Fruit fly (Drosophila melanogaster): ENCODE data around the gene CG4424.

The CG4424 gene

dm6 chr3R:20027841-20028240 lies at the start of gene CG4424, which contains the start of gene CG4854:
TSS of gene CG4424 (minus strand) at chr3R:20028040.
TSS of gene CG4854 (plus strand) at chr3R:20028058.
- no peak for TF ChIP-seq CG17801 (GFP tag; optimal IDR thresholded peaks at IDR 0.05; ENCODE audit: partially characterized antibody)

dm6 chr3R:20066435-20066834 lies 38.6 kb upstream of the CG4424 start:
- TF ChIP-seq CG17801 (GFP tag; optimal IDR thresholded peaks at IDR 0.05; ENCODE audit: partially characterized antibody) = no peak

DNA sequence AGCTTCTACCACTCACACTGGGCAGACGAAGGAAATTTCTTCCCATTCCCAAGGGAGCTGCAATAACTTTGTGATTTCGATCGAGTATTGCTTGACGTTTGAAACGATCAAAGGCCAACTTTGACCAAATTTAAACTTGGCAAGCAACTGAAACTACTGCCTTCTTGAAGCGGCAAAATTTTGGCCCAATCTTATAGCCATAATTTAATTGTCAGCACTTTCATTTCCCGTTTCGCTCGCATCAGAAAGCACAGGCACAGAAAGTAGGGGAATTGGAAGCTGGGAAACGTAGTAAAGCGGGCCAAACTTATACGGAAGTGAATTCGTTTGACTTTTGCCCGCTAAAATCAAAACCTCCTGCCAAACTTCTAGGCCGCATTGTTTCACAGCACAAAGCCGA lies 31.8 kb upstream of the CG4424 start, which contains the start of gene CG4390:
CG4390 (minus strand) TSS at position 101 of the 400 bp plus-strand sequence.
- TF ChIP-seq CG17801 (GFP tag; optimal IDR thresholded peaks at IDR 0.05; ENCODE audit: partially characterized antibody) = no peak

DNA sequence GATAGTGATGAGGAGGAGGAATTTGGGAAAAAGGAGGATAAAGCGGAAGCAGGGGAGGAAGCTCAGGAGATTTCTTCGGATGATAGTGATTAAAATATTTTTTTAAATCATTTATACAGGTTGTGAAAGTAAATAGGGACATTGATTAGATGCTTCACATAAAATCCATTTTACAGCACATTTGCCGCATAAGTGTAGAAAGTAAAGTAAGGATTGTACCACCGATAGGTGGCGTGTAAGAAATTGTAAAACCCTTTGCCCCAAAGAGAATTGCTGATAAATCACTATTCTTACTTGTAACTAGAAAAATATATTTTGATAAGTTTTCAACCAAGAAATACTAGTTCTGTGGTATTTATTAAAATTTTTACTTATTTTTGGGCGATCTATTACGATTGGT lies 31.1 kb upstream of the CG4424 start:
- TF ChIP-seq CG17801 (GFP tag; optimal IDR thresholded peaks at IDR 0.05; ENCODE audit: partially characterized antibody) = no peak

dm6 chr3R:20057501-20057900 lies 29.7 kb upstream of the CG4424 start, which contains the start of gene mdlc:
TSS of gene mdlc (plus strand) at chr3R:20057748.
- no peak for TF ChIP-seq CG17801 (GFP tag; optimal IDR thresholded peaks at IDR 0.05; ENCODE audit: partially characterized antibody)

DNA sequence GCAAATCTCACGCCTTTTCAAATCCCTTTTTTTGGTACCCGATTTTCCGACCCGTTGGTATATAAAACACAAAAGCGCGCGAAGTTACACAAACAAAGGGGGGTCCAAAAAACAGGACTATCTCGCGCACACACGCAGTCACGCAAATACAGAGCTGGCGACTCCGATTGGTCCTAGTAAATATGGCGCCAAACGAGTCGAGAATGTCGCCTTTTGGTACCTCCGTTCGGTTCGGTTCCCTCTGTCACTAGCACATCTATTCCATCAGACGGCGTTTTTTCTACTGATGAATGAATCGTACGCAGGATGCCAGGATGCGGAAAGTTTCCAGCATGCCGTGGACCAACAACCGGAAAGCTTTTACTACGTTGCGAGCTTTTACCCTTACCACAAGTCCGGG lies 28.0 kb upstream of the CG4424 start, which contains the start of gene CG17193:
CG17193 (minus strand) TSS at position 289 of the 400 bp plus-strand sequence.
- no peak for TF ChIP-seq CG17801 (GFP tag; optimal IDR thresholded peaks at IDR 0.05; ENCODE audit: partially characterized antibody)

- TF ChIP-seq CG17801 (GFP tag; optimal IDR thresholded peaks at IDR 0.05; ENCODE audit: partially characterized antibody) = no peak
Observed at dm6 chr3R:20042457-20042856, 14.6 kb upstream of the CG4424 start, which contains the start of the genes CG33934 and Indy-2. TSS of gene CG33934 (plus strand) at chr3R:20042757. TSS of gene Indy-2 (plus strand) at chr3R:20042757.

DNA sequence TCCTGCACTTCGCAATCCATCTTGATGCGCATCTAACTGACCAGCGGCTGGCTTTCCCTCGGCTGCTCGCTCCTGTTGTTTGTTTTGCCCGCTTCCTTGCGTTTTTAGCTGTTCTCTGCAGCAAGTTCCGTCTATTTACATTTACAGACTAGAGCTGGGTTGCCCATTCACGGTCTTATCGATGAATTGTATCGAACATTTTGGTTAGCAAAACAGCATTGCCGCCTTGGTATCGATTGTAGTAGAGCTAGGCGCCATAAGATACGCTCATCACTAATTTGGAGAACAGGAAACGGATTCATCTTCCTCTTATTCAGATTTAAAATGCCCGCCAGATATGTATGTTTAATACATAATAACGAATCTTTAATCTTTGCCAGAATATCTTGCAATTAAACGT lies 8.0 kb upstream of the CG4424 start, which contains the start of gene Regnase-1:
Regnase-1 (minus strand) TSS at position 170 of the 400 bp plus-strand sequence.
- peak; percentile 93 for TF ChIP-seq CG17801 (GFP tag; optimal IDR thresholded peaks at IDR 0.05; ENCODE audit: partially characterized antibody)

DNA sequence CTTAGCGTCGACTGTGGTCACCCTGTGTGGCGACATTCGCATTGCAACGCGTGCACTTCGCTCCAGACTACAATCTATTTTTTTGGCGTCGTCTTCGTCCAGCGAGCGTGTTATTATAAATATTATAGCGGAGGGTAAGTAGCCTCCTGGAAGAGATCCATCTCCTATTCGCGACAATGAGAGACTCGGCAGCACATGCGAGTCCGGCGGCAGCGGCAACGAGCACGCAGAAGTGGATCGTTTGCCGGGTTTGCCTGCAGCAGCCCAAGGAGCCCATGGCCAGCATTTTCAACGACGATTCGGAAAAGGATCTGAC lies 3.9 kb upstream of the CG4424 start, which contains the start of gene idc:
idc (plus strand) TSS at position 60 of the 316 bp plus-strand sequence.
- no peak for TF ChIP-seq CG17801 (GFP tag; optimal IDR thresholded peaks at IDR 0.05; ENCODE audit: partially characterized antibody)

DNA sequence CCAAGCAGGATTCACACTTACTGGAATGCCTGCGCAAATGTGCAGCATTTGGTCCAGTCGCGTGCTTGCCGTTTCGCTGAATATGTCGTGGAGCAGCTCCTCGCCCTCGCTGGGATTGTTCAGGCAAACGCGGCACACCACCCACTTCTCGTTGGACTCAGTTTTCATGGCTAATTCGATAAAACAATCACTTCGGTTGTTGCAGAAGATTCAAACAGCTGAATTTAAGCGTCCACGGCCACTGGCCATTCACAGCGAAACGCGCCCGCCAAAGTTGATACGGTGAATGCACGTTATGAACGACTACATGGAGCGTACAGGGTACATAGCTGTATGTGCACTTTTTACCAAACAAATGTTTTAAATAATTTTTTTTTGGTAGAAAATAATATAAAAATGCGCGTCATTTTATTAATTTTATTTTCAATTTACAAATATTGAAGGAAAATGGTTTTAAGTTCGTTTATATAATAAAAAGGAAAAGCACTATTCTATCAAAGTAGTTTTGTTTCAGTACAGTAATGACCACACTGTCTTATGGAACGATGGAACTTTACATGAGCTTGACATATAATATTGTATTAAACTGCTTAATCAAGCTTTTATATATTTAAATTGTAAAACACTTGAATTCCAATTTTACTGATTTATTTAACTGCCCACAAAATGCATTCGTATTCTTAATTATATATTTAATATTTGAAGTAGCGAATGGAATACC lies 3.4 kb upstream of the CG4424 start, which contains the start of gene trem:
trem (minus strand) TSS at position 267 of the 721 bp plus-strand sequence.
- TF ChIP-seq CG17801 (GFP tag; optimal IDR thresholded peaks at IDR 0.05; ENCODE audit: partially characterized antibody) = peak; percentile 61

DNA sequence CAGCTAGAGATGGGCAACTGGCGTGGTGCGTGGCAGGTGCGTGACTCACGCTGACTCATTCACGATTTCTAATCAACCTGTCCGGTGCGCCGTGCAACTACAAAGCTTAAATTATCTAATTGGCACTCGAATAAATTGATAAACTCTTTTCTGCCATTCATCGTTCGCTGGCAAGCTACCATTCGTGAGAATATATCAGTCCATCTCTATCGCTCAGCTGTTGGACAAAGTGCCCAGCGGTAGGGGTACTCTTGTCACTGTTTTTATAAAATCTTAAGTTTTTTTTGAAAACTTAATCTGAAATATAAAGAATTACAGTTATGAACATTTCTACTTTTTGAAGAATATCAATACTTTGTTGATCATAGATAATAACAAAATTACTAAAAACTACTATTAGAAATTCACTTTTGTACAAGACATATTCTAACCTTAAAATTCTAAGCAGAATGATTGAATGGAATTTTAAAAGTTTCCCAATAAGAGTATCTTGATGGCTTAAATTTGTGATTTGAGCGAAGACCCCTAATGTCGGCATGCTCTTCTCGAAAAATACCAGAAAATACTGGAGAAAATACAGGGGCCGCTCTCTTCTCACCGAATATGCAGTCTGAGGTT lies 6.6 kb downstream of the CG4424 start, which contains the start of the genes PIG-L and psidin:
PIG-L (minus strand) TSS at position 187 of the 618 bp plus-strand sequence.
psidin (plus strand) TSS at position 553 of the 618 bp plus-strand sequence.
- TF ChIP-seq CG17801 (GFP tag; optimal IDR thresholded peaks at IDR 0.05; ENCODE audit: partially characterized antibody) = peak; percentile 56

- no peak for TF ChIP-seq CG17801 (GFP tag; optimal IDR thresholded peaks at IDR 0.05; ENCODE audit: partially characterized antibody)
Observed at dm6 chr3R:20013404-20013922, 14.4 kb downstream of the CG4424 start, which contains the start of the genes CG17190 and CG4836. TSS of gene CG17190 (minus strand) at chr3R:20013504. TSS of gene CG4836 (plus strand) at chr3R:20013872.

DNA sequence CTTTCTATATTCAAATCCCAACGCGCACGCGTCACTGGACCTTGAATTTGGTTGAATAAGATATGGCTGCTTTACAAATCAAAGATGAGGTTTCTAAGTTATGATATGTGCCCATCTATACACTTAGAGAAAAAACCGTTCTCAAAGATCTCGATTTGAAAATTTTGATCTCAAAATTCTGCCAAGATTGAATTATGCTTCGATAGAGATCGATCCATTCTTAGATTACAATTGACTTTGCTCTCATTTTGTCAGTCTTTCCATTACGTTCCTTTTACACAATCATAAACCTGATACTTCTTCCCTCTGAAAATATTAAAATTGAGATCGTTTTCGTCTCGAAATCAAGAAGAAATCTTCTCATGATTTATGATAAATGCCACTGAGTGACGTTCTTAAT lies 15.2 kb downstream of the CG4424 start:
- TF ChIP-seq CG17801 (GFP tag; optimal IDR thresholded peaks at IDR 0.05; ENCODE audit: partially characterized antibody) = no peak

- TF ChIP-seq CG17801 (GFP tag; optimal IDR thresholded peaks at IDR 0.05; ENCODE audit: partially characterized antibody) = no peak
Observed at dm6 chr3R:20010942-20011341, 16.9 kb downstream of the CG4424 start.

DNA sequence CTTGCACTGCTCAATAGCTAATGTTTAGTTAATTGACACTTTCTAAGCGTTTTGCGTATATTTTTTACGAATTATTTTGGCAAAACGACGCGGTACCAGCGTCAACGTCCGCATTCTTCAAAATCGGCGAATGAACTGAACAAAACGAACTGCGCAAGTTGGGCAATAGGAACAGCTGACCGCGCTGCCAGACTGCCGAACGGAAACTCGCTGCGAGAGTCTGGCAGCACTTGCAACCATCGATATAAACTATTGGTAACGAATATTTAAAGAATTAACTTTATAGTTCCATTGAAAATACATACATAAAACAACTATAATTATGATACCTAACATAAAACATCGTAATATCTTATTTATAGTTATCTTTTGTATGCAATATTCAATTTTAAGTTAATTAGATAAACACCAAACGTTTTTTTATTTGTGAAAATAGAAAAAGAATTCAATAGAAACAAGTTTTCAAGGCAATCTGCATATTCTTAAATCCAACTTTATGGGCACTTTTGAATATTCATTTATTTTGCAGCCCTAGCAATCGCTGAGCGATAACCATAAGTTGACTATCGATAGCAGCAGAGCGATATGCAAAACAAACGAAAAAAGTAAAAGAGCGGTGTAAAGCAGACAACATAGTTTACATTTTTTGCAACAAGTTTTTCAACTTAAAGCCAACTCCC lies 19.3 kb downstream of the CG4424 start, which contains the start of the genes Hs6st and MED25:
Hs6st (minus strand) TSS at position 141 of the 680 bp plus-strand sequence.
MED25 (plus strand) TSS at position 576 of the 680 bp plus-strand sequence.
- peak; percentile 81 for TF ChIP-seq CG17801 (GFP tag; optimal IDR thresholded peaks at IDR 0.05; ENCODE audit: partially characterized antibody)
